Worm (Caenorhabditis elegans) whole organism, L4/young adult: Measurements from ENCODE around the gene lipl-7.

Experiments
- dao-5 ChIP-seq: sonication (generic microtip); optimal IDR thresholded peaks from 2 replicates; lab custom pipeline; 2016; ENCODE audit warnings: missing genotype, missing genetic modification characterization, moderate library complexity, missing compliant biosample characterization
- him-1 ChIP-seq: sonication (generic microtip); optimal IDR thresholded peaks from 2 replicates; lab custom pipeline; 2016; ENCODE audit warnings: missing genotype, missing genetic modification reagents, missing genetic modification characterization, missing compliant biosample characterization

ce11 chrIV:10251764-10252163, 10.1 kb upstream of the lipl-7 start:
- TF ChIP-seq dao-5 = no peak
- no peak for TF ChIP-seq him-1 (tag; lab: Kevin White, UChicago)
